Fruit fly (Drosophila melanogaster): ENCODE results near the gene CG1265.

DNA sequence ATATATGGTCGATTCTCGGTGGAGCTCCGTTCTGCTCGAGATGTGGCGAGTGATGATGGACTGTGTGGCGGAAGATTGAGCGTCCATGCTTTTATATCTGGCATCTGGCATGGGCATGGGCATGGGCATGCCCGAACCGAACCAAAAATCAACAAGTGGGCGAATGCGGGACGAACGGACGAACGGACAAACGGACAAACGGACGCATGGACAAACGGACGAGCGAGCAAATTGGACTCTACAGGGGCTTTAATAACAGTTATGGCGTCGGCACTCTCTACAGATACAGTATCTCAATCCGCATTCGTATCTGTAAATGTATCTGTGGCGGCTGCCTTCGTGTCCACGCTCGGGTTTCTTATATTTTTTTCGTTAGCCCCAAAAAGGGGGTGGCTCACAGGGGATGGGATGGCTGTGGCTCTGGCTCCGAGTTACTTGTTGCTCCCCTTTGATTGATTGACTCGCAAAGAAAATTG is 18.4 kb upstream of the CG1265 start, which contains the start of gene ImpL2:
- TF ChIP-seq insv (optimal IDR thresholded peaks at IDR 0.05) (no peak), psq (optimal IDR thresholded peaks at IDR 0.05) (no peak)
